Fruit fly (Drosophila melanogaster) whole organism, pupa: ENCODE data around the gene peb.

Experiments
- CG34367 ChIP-seq: fragments of 200-800 bp; sonication (Bioruptor generic); optimal IDR thresholded peaks from 2 replicates; lab custom pipeline; 2018; ENCODE audit warnings: missing biosample characterization, mild to moderate bottlenecking, missing genetic modification characterization
- EcR ChIP-seq: fragments of 200-800 bp; sonication (Bioruptor generic); optimal IDR thresholded peaks from 3 replicates; lab custom pipeline; 2019; ENCODE audit warnings: missing biosample characterization, missing genetic modification characterization, mild to moderate bottlenecking, moderate library complexity, missing genetic modification reagents
- Ets98B ChIP-seq: fragments of 200-800 bp; sonication (Bioruptor generic); IDR thresholded peaks from 2 replicates; pipeline ENCODE4 v1.3.6; 2022; ENCODE audit warnings: missing biosample characterization, missing genetic modification characterization
- Pif1B ChIP-seq: fragments of 200-800 bp; sonication (Bioruptor generic); optimal IDR thresholded peaks from 3 replicates; lab custom pipeline; 2016; ENCODE audit warnings: missing biosample characterization, missing genetic modification characterization

DNA sequence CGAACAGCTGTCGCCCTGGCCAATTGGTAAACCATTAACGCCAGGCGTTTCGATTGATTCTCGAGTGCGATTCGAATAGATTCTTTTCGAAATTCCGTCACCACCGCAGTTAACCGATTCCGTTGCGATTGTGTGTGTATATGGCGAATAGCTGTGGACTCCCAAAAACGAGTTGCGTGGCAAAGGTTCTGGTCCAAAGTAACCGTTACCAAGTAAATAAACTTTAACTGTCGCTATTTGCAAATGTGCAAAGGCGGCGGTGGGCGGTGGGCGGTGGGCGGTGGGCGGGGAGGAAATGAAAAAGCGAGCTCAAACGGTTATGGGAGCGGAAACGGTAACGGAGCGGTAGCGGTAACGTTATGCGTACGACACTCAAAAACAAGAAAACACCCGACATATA is 26.5 kb downstream of the peb start, which contains the start of gene CG3081:
- no peak for TF ChIP-seq Pif1B (GFP tag; lab: Kevin White, UChicago)
- no peak for TF ChIP-seq EcR (GFP tag; lab: Kevin White, UChicago)
- no peak for TF ChIP-seq CG34367 (tag; lab: Kevin White, UChicago)
- TF ChIP-seq Ets98B (GFP tag; lab: Robert Waterston, UW), result no peak
